Worm (Caenorhabditis elegans) whole organism, L1 larva: ENCODE measurements around the gene his-71.

ENCODE experiments used
- aly-2 ChIP-seq: fragments of 150-350 bp; optimal IDR thresholded peaks from 2 replicates; lab custom pipeline; 2014; ENCODE audit warnings: missing biosample characterization, missing genetic modification characterization
- elt-2 ChIP-seq: sonication (generic microtip); optimal IDR thresholded peaks from 2 replicates; lab custom pipeline; 2016; ENCODE audit warnings: missing genetic modification characterization, mild to moderate bottlenecking, inconsistent platforms, missing compliant biosample characterization, missing genetic modification reagents
- elt-3 ChIP-seq, 6 experiments: fragments of 150-350 bp in 1 of 6; sonication (generic microtip); optimal IDR thresholded peaks; 2 replicates each; lab custom pipeline; 2017 to 2018; ENCODE audit warnings: missing biosample characterization in 6 of 6, missing genetic modification characterization in 6 of 6, inconsistent platforms in 1 of 6
- jun-1 ChIP-seq: fragments of 150-350 bp; optimal IDR thresholded peaks from 2 replicates; lab custom pipeline; 2014; ENCODE audit warnings: missing biosample characterization, missing genetic modification reagents, missing genetic modification characterization
- nhr-12 ChIP-seq: sonication (generic microtip); optimal IDR thresholded peaks from 2 replicates; lab custom pipeline; 2017; ENCODE audit warnings: missing biosample characterization, missing genetic modification characterization
- snpc-4 ChIP-seq: fragments of 150-350 bp; optimal IDR thresholded peaks from 2 replicates; lab custom pipeline; 2014; ENCODE audit warnings: missing biosample characterization, missing genetic modification characterization
- snu-23 ChIP-seq: sonication (generic microtip); optimal IDR thresholded peaks from 2 replicates; lab custom pipeline; 2016; ENCODE audit warnings: missing genetic modification characterization, missing compliant biosample characterization
- unc-62 ChIP-seq: fragments of 150-350 bp; optimal IDR thresholded peaks from 2 replicates; lab custom pipeline; 2014; ENCODE audit warnings: missing biosample characterization, missing genetic modification reagents, missing genetic modification characterization

DNA sequence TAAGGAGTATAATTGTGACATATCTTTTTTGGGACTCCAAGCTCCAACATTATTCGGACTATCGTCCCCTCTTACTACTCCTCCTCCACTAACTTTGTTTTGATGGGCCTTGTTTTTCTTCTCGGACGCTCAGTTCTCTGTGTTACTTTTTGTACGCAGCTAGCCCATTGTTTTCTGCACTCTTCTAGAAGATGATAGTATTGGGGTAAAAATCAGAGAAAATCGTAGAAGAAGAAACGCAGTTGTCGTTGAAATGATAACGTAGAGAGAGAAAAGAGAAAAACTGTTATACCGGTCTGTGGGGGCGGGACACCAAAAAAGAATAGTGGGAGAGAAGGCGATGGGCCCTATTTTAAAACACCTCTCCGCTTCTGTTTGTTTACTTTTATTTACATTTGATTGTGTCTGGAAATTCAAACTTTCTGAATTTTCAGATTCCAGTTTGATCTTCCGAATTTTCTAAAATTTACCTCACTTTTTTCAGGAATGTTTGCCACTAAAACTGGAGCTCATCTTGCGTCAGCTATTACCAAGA lies 3.7 kb upstream of the his-71 start, which contains the start of gene F45E1.4:
- TF ChIP-seq elt-3 (tag; optimal IDR thresholded peaks at IDR 0.05; lab: Kevin White, UChicago): peak in 2 of 6 experiments; percentile 42 to 67
- TF ChIP-seq aly-2 (tag; lab: Kevin White, UChicago): no peak
- TF ChIP-seq unc-62 (GFP tag; lab: Kevin White, UChicago): no peak
- no peak for TF ChIP-seq nhr-12 (tag; lab: Kevin White, UChicago)
- TF ChIP-seq snpc-4: no peak
- no peak for TF ChIP-seq jun-1 (tag; lab: Kevin White, UChicago)
- TF ChIP-seq snu-23 (GFP tag; lab: Kevin White, UChicago): peak; percentile 38
- TF ChIP-seq elt-2 (tag; lab: Kevin White, UChicago): no peak
